Fruit fly (Drosophila melanogaster) whole organism, embryonic: ENCODE data around the gene CG9676.

Experiments
- Bgb ChIP-seq: fragments of 200-800 bp; sonication (Bioruptor generic); IDR thresholded peaks from 2 replicates; pipeline ENCODE4 v1.3.6; 2022; ENCODE audit warnings: missing biosample characterization, missing genetic modification characterization; ENCODE audit not compliant: partially characterized antibody
- CG10321 ChIP-seq: fragments of 200-800 bp; sonication (Bioruptor generic); IDR thresholded peaks from 2 replicates; pipeline ENCODE4 v1.3.6; 2022; ENCODE audit warnings: missing biosample characterization, missing genetic modification characterization
- CG12104 ChIP-seq: fragments of 200-800 bp; sonication (Bioruptor generic); optimal IDR thresholded peaks from 3 replicates; lab custom pipeline; 2016; ENCODE audit warnings: missing biosample characterization, missing genetic modification characterization
- CG12744 ChIP-seq: fragments of 200-800 bp; sonication (Bioruptor generic); optimal IDR thresholded peaks from 2 replicates; lab custom pipeline; 2016; ENCODE audit warnings: missing biosample characterization, missing genetic modification characterization
- CG13123 ChIP-seq: fragments of 200-800 bp; sonication (Bioruptor generic); optimal IDR thresholded peaks from 2 replicates; lab custom pipeline; 2016; ENCODE audit warnings: missing biosample characterization, missing genetic modification characterization
- CG14050 ChIP-seq: fragments of 200-800 bp; sonication (Bioruptor generic); IDR thresholded peaks from 3 replicates; pipeline ENCODE4 v1.3.6; 2022; ENCODE audit warnings: missing biosample characterization, missing genetic modification characterization
- CG14441 ChIP-seq: fragments of 200-800 bp; sonication (Bioruptor generic); IDR thresholded peaks from 2 replicates; pipeline ENCODE4 v1.3.6; 2022; ENCODE audit warnings: missing biosample characterization, missing genetic modification characterization
- CG14860 ChIP-seq: fragments of 200-800 bp; sonication (Bioruptor generic); IDR thresholded peaks from 3 replicates; pipeline ENCODE4 v1.3.6; 2022; ENCODE audit warnings: missing biosample characterization, missing genetic modification characterization; ENCODE audit not compliant: partially characterized antibody
- CG1603 ChIP-seq: fragments of 200-800 bp; sonication (Bioruptor generic); optimal IDR thresholded peaks from 2 replicates; lab custom pipeline; 2019; ENCODE audit warnings: missing biosample characterization, mild to moderate bottlenecking, missing genetic modification characterization, moderate library complexity
- CG17385 ChIP-seq: fragments of 200-800 bp; sonication (Bioruptor generic); optimal IDR thresholded peaks from 3 replicates; lab custom pipeline; 2018; ENCODE audit warnings: missing biosample characterization, mild to moderate bottlenecking, missing genetic modification characterization
- CG1792 ChIP-seq: fragments of 200-800 bp; sonication (Bioruptor generic); optimal IDR thresholded peaks from 2 replicates; lab custom pipeline; 2016; ENCODE audit warnings: missing biosample characterization, missing genetic modification characterization
- CG2129 ChIP-seq: fragments of 200-800 bp; sonication (Bioruptor generic); IDR thresholded peaks from 2 replicates; pipeline ENCODE4 v1.3.6; 2022; ENCODE audit warnings: missing biosample characterization, missing genetic modification characterization; ENCODE audit not compliant: partially characterized antibody
- CG2889 ChIP-seq: fragments of 200-800 bp; sonication (Bioruptor generic); IDR thresholded peaks from 3 replicates; pipeline ENCODE4 v1.3.6; 2022; ENCODE audit warnings: missing biosample characterization, missing genetic modification characterization
- CG3163 ChIP-seq: fragments of 200-800 bp; sonication (Bioruptor generic); optimal IDR thresholded peaks from 3 replicates; lab custom pipeline; 2016; ENCODE audit warnings: missing biosample characterization, missing genetic modification characterization
- CG32532 ChIP-seq: fragments of 200-800 bp; sonication (Bioruptor generic); IDR thresholded peaks from 2 replicates; pipeline ENCODE4 v1.3.6; 2022; ENCODE audit warnings: missing biosample characterization, missing genetic modification characterization
- CG3847 ChIP-seq: fragments of 200-800 bp; sonication (Bioruptor generic); IDR thresholded peaks from 2 replicates; pipeline ENCODE4 v1.3.6; 2022; ENCODE audit warnings: missing biosample characterization, missing genetic modification characterization
- CG7271 ChIP-seq: fragments of 200-800 bp; sonication (Bioruptor generic); optimal IDR thresholded peaks from 2 replicates; lab custom pipeline; 2018; ENCODE audit warnings: missing biosample characterization, mild to moderate bottlenecking, missing genetic modification characterization, moderate library complexity
- CG7357 ChIP-seq: fragments of 200-800 bp; sonication (Bioruptor generic); IDR thresholded peaks from 3 replicates; pipeline ENCODE4 v1.3.6; 2022; ENCODE audit warnings: missing biosample characterization, missing genetic modification characterization
- Doc3 ChIP-seq: fragments of 200-800 bp; sonication (Bioruptor generic); IDR thresholded peaks from 3 replicates; pipeline ENCODE4 v1.3.6; 2022; ENCODE audit warnings: missing biosample characterization, missing genetic modification characterization; ENCODE audit not compliant: partially characterized antibody
- E2f2 ChIP-seq: fragments of 200-800 bp; sonication (Bioruptor generic); IDR thresholded peaks from 2 replicates; pipeline ENCODE4 v1.3.6; 2022; ENCODE audit warnings: missing biosample characterization, missing genetic modification characterization
- HHEX ChIP-seq: fragments of 200-800 bp; sonication (Bioruptor generic); optimal IDR thresholded peaks from 3 replicates; lab custom pipeline; 2017; ENCODE audit warnings: missing biosample characterization, mild to moderate bottlenecking, missing genetic modification characterization, missing genetic modification reagents
- MBD-R2 ChIP-seq: fragments of 200-800 bp; sonication (Bioruptor generic); IDR thresholded peaks from 2 replicates; pipeline ENCODE4 v1.3.6; 2022; ENCODE audit warnings: missing biosample characterization, missing genetic modification characterization
- Nf-YC ChIP-seq: fragments of 200-800 bp; optimal IDR thresholded peaks from 3 replicates; lab custom pipeline; 2019; ENCODE audit warnings: missing biosample characterization, mild to moderate bottlenecking, missing genetic modification characterization, moderate library complexity
- NfI ChIP-seq: fragments of 200-800 bp; sonication (Bioruptor generic); optimal IDR thresholded peaks from 3 replicates; lab custom pipeline; 2018; ENCODE audit warnings: missing biosample characterization, mild to moderate bottlenecking, missing genetic modification characterization, moderate library complexity
- PHDP ChIP-seq: fragments of 200-800 bp; sonication (Bioruptor generic); optimal IDR thresholded peaks from 3 replicates; lab custom pipeline; 2018; ENCODE audit warnings: missing biosample characterization, mild to moderate bottlenecking, missing genetic modification characterization, moderate library complexity
- Pdp1 ChIP-seq, 2 experiments: fragments of 200-800 bp; sonication (Bioruptor generic); optimal IDR thresholded peaks; 3 replicates each; lab custom pipeline; 2016; ENCODE audit warnings: missing biosample characterization in 2 of 2, missing genetic modification characterization in 2 of 2, mild to moderate bottlenecking in 1 of 2, moderate library complexity in 1 of 2
- Ravus ChIP-seq: fragments of 200-800 bp; sonication (Bioruptor generic); IDR thresholded peaks from 2 replicates; pipeline ENCODE4 v1.3.6; 2022; ENCODE audit warnings: missing biosample characterization, missing genetic modification characterization
- Sry-δ ChIP-seq: fragments of 200-800 bp; sonication (Bioruptor generic); optimal IDR thresholded peaks from 2 replicates; lab custom pipeline; 2016; ENCODE audit warnings: missing biosample characterization, missing genetic modification characterization
- Taf1 ChIP-seq: fragments of 200-800 bp; sonication (Bioruptor generic); IDR thresholded peaks from 2 replicates; pipeline ENCODE4 v1.3.6; 2022; ENCODE audit warnings: missing biosample characterization, missing genetic modification characterization
- amos ChIP-seq: fragments of 200-800 bp; sonication (Bioruptor generic); IDR thresholded peaks from 2 replicates; pipeline ENCODE4 v1.3.6; 2022; ENCODE audit warnings: missing biosample characterization, missing genetic modification characterization; ENCODE audit not compliant: partially characterized antibody
- ash1 ChIP-seq: fragments of 200-800 bp; sonication (Bioruptor generic); optimal IDR thresholded peaks from 2 replicates; lab custom pipeline; 2018; ENCODE audit warnings: missing biosample characterization, mild to moderate bottlenecking, missing genetic modification characterization
- bbx ChIP-seq: fragments of 200-800 bp; sonication (Bioruptor generic); IDR thresholded peaks from 2 replicates; pipeline ENCODE4 v1.3.6; 2022; ENCODE audit warnings: missing biosample characterization, missing genetic modification characterization; ENCODE audit not compliant: partially characterized antibody
- caup ChIP-seq: fragments of 200-800 bp; sonication (Bioruptor generic); optimal IDR thresholded peaks from 3 replicates; lab custom pipeline; 2017; ENCODE audit warnings: missing biosample characterization, mild to moderate bottlenecking, missing genetic modification characterization, moderate library complexity; ENCODE audit not compliant: severe bottlenecking
- chm ChIP-seq: fragments of 200-800 bp; sonication (Bioruptor generic); IDR thresholded peaks from 2 replicates; pipeline ENCODE4 v1.3.6; 2022; ENCODE audit warnings: missing biosample characterization, missing genetic modification characterization
- gt ChIP-seq: fragments of 200-800 bp; sonication (Bioruptor generic); IDR thresholded peaks from 2 replicates; pipeline ENCODE4 v1.3.6; 2022; ENCODE audit warnings: missing biosample characterization, missing genetic modification characterization
- hb ChIP-seq: fragments of 200-800 bp; sonication (Bioruptor generic); IDR thresholded peaks from 3 replicates; pipeline ENCODE4 v1.3.6; 2022; ENCODE audit warnings: missing biosample characterization, missing genetic modification characterization; ENCODE audit not compliant: partially characterized antibody
- hth ChIP-seq: fragments of >200 bp; optimal IDR thresholded peaks from 2 replicates; lab custom pipeline; 2017; ENCODE audit warnings: inconsistent platforms
- lab ChIP-seq: fragments of 200-800 bp; sonication (Bioruptor generic); optimal IDR thresholded peaks from 3 replicates; lab custom pipeline; 2017; ENCODE audit warnings: missing biosample characterization, missing genetic modification characterization, mild to moderate bottlenecking, moderate library complexity, missing genetic modification reagents
- lola ChIP-seq, 3 experiments: fragments of >200 bp in 2 of 3; fragments of 200-800 bp in 1 of 3; sonication (Bioruptor generic) in 1 of 3; optimal IDR thresholded peaks; 2 replicates each; lab custom pipeline; 2017 to 2019; ENCODE audit warnings: missing biosample characterization in 3 of 3, missing genetic modification characterization in 3 of 3, mild to moderate bottlenecking in 1 of 3, moderate library complexity in 1 of 3
- mirr ChIP-seq: fragments of 200-800 bp; sonication (Bioruptor generic); optimal IDR thresholded peaks from 3 replicates; lab custom pipeline; 2018; ENCODE audit warnings: missing biosample characterization, mild to moderate bottlenecking, missing genetic modification characterization
- nerfin-2 ChIP-seq: fragments of 200-800 bp; sonication (Bioruptor generic); IDR thresholded peaks from 2 replicates; pipeline ENCODE4 v1.3.6; 2022; ENCODE audit warnings: missing biosample characterization, missing genetic modification characterization; ENCODE audit not compliant: partially characterized antibody
- pan ChIP-seq, 4 experiments: fragments of >200 bp in 3 of 4; fragments of 200-800 bp in 1 of 4; sonication (Bioruptor generic) in 1 of 4; optimal IDR thresholded peaks in 3 of 4; IDR thresholded peaks in 1 of 4; 2 replicates each; pipeline versions ENCODE4 v1.3.6 to Lab custom; 2017 to 2022; ENCODE audit warnings: missing biosample characterization in 2 of 4, missing genetic modification characterization in 2 of 4, mixed read lengths in 1 of 4
- pnt ChIP-seq: fragments of 200-800 bp; sonication (Bioruptor generic); optimal IDR thresholded peaks from 3 replicates; lab custom pipeline; 2016; ENCODE audit warnings: missing biosample characterization, missing genetic modification characterization
- ro ChIP-seq: fragments of 200-800 bp; sonication (Bioruptor generic); IDR thresholded peaks from 2 replicates; pipeline ENCODE4 v1.3.6; 2022; ENCODE audit warnings: missing biosample characterization, missing genetic modification characterization
- sd ChIP-seq: fragments of 200-800 bp; sonication (Bioruptor generic); optimal IDR thresholded peaks from 3 replicates; lab custom pipeline; 2018; ENCODE audit warnings: missing biosample characterization, mild to moderate bottlenecking, missing genetic modification characterization, moderate library complexity
- seq ChIP-seq: fragments of 200-800 bp; sonication (Bioruptor generic); IDR thresholded peaks from 2 replicates; pipeline ENCODE4 v1.3.6; 2022; ENCODE audit warnings: missing biosample characterization, missing genetic modification characterization
- stwl ChIP-seq: fragments of 200-800 bp; sonication (Bioruptor generic); optimal IDR thresholded peaks from 3 replicates; lab custom pipeline; 2018; ENCODE audit warnings: missing biosample characterization, mild to moderate bottlenecking, missing genetic modification characterization, moderate library complexity
- trh ChIP-seq: fragments of 200-800 bp; sonication (Bioruptor generic); optimal IDR thresholded peaks from 2 replicates; lab custom pipeline; 2016; ENCODE audit warnings: missing biosample characterization, missing genetic modification characterization
- unc-4 ChIP-seq: fragments of 200-800 bp; sonication (Bioruptor generic); IDR thresholded peaks from 2 replicates; pipeline ENCODE4 v1.3.6; 2022; ENCODE audit warnings: missing biosample characterization, missing genetic modification characterization; ENCODE audit not compliant: partially characterized antibody

CG9676 gene

dm6 chrX:16654931-16655409 is 45.0 kb downstream of the CG9676 start, which contains the start of the genes Nemp and r (continued):
- TF ChIP-seq CG17385 (GFP tag; lab: Kevin White, UChicago) (no peak), CG12744 (GFP tag; lab: Kevin White, UChicago) (no peak), gt (GFP tag; lab: Robert Waterston, UW) (no peak), Bgb (peak; percentile 65), ash1 (GFP tag; lab: Kevin White, UChicago) (no peak), pnt (GFP tag; lab: Kevin White, UChicago) (no peak), pan (optimal IDR thresholded peaks at IDR 0.05; lab: Kevin White, UChicago) (no peak), pan (GFP tag; optimal IDR thresholded peaks at IDR 0.05 in 1 of 2, IDR thresholded peaks at IDR 0.05 in 1 of 2) (no peak), CG1792 (GFP tag; lab: Kevin White, UChicago) (no peak), nerfin-2 (GFP tag; lab: Robert Waterston, UW) (peak; percentile 36; the same call in 1 of the 2 replicates), Pdp1 (GFP tag; optimal IDR thresholded peaks at IDR 0.05; lab: Kevin White, UChicago) (peak in 1 of 2 experiments; percentile 4), lab (GFP tag; lab: Kevin White, UChicago) (no peak), Ravus (GFP tag; lab: Robert Waterston, UW) (no peak), CG2889 (GFP tag; lab: Robert Waterston, UW) (no peak), NfI (GFP tag; lab: Kevin White, UChicago) (no peak), CG7271 (no peak), trh (GFP tag; lab: Kevin White, UChicago) (no peak), HHEX (GFP tag; lab: Kevin White, UChicago) (no peak), Doc3 (peak; percentile 64), CG3847 (GFP tag; lab: Robert Waterston, UW) (no peak), lola (GFP tag; optimal IDR thresholded peaks at IDR 0.05; lab: Kevin White, UChicago) (no peak), CG14441 (no peak), MBD-R2 (GFP tag; lab: Robert Waterston, UW) (peak; percentile 55; the same call in 1 of the 2 replicates), Taf1 (GFP tag; lab: Robert Waterston, UW) (no peak), bbx (GFP tag; lab: Robert Waterston, UW) (peak; percentile 62), unc-4 (GFP tag; lab: Robert Waterston, UW) (peak; percentile 71), stwl (peak; percentile 40), PHDP (tag; lab: Kevin White, UChicago) (no peak), sd (tag; lab: Kevin White, UChicago) (peak; percentile 39), Nf-YC (tag; lab: Kevin White, UChicago) (no peak), E2f2 (peak; percentile 79), amos (GFP tag; lab: Robert Waterston, UW) (peak; percentile 71), caup (GFP tag; lab: Kevin White, UChicago) (no peak), Sry-δ (GFP tag; lab: Kevin White, UChicago) (peak; percentile 65), CG2129 (GFP tag; lab: Robert Waterston, UW) (peak; percentile 43), CG14860 (GFP tag; lab: Robert Waterston, UW) (peak; percentile 49; the same call in 1 of the 3 replicates), hth (lab: Kevin White, UChicago) (no peak), CG12104 (no peak), CG1603 (peak; percentile 47), hb (GFP tag; lab: Robert Waterston, UW) (peak; percentile 68; the same call in 1 of the 3 replicates), CG32532 (GFP tag; lab: Robert Waterston, UW) (no peak), ro (GFP tag; lab: Robert Waterston, UW) (no peak), seq (GFP tag; lab: Robert Waterston, UW) (no peak), CG7357 (GFP tag; lab: Robert Waterston, UW) (no peak), CG10321 (no peak), mirr (GFP tag; lab: Kevin White, UChicago) (no peak), CG14050 (GFP tag; lab: Robert Waterston, UW) (no peak), chm (GFP tag; lab: Robert Waterston, UW) (no peak), CG13123 (GFP tag; lab: Kevin White, UChicago) (no peak), CG3163 (GFP tag; lab: Kevin White, UChicago) (no peak)
